Fruit fly (Drosophila melanogaster) whole organism, prepupa: Measurements from ENCODE around the gene CG33258.

ENCODE experiments used
- CG10631 ChIP-seq: fragments of 200-800 bp; sonication (Bioruptor generic); optimal IDR thresholded peaks from 2 replicates; lab custom pipeline; 2016; ENCODE audit warnings: missing biosample characterization, missing genetic modification characterization
- CG10669 ChIP-seq: fragments of 200-800 bp; sonication (Bioruptor generic); optimal IDR thresholded peaks from 3 replicates; lab custom pipeline; 2018; ENCODE audit warnings: missing biosample characterization, mild to moderate bottlenecking, missing genetic modification characterization, moderate library complexity
- CG11294 ChIP-seq: fragments of 200-800 bp; sonication (Bioruptor generic); IDR thresholded peaks from 2 replicates; pipeline ENCODE4 v1.3.6; 2022; ENCODE audit warnings: missing biosample characterization, missing genetic modification characterization
- CG11902 ChIP-seq: fragments of 200-800 bp; sonication (Bioruptor generic); optimal IDR thresholded peaks from 3 replicates; lab custom pipeline; 2016; ENCODE audit warnings: missing biosample characterization, missing genetic modification characterization
- CG15336 ChIP-seq: fragments of 200-800 bp; sonication (Bioruptor generic); IDR thresholded peaks from 2 replicates; pipeline ENCODE4 v1.3.6; 2022; ENCODE audit warnings: missing biosample characterization, missing genetic modification characterization
- CG1621 ChIP-seq: fragments of 200-800 bp; sonication (Bioruptor generic); optimal IDR thresholded peaks from 3 replicates; lab custom pipeline; 2018; ENCODE audit warnings: missing biosample characterization, mild to moderate bottlenecking, missing genetic modification characterization
- CG16779 ChIP-seq: fragments of 200-800 bp; sonication (Bioruptor generic); optimal IDR thresholded peaks from 3 replicates; lab custom pipeline; 2017; ENCODE audit warnings: missing biosample characterization, mild to moderate bottlenecking, missing genetic modification characterization
- CG3032 ChIP-seq: fragments of 200-800 bp; optimal IDR thresholded peaks from 2 replicates; lab custom pipeline; 2019; ENCODE audit warnings: missing biosample characterization, mild to moderate bottlenecking, missing genetic modification characterization, moderate library complexity
- CG31627 ChIP-seq: fragments of 200-800 bp; sonication (Bioruptor generic); optimal IDR thresholded peaks from 3 replicates; lab custom pipeline; 2016; ENCODE audit warnings: missing biosample characterization, missing genetic modification characterization
- CG32006 ChIP-seq: fragments of 200-800 bp; sonication (Bioruptor generic); optimal IDR thresholded peaks from 3 replicates; lab custom pipeline; 2017; ENCODE audit warnings: missing biosample characterization, mild to moderate bottlenecking, missing genetic modification characterization
- CG34406 ChIP-seq: fragments of 200-800 bp; sonication (Bioruptor generic); optimal IDR thresholded peaks from 3 replicates; lab custom pipeline; 2016; ENCODE audit warnings: missing biosample characterization, missing genetic modification characterization
- CG3919 ChIP-seq: fragments of 200-800 bp; sonication (Bioruptor generic); optimal IDR thresholded peaks from 3 replicates; lab custom pipeline; 2016; ENCODE audit warnings: missing biosample characterization, missing genetic modification characterization
- CG4318 ChIP-seq: fragments of 200-800 bp; sonication (Bioruptor generic); optimal IDR thresholded peaks from 3 replicates; lab custom pipeline; 2017; ENCODE audit warnings: missing biosample characterization, mild to moderate bottlenecking, missing genetic modification characterization
- CG6163 ChIP-seq: fragments of 200-800 bp; sonication (Bioruptor generic); IDR thresholded peaks from 3 replicates; pipeline ENCODE4 v1.3.6; 2022; ENCODE audit warnings: missing biosample characterization, missing genetic modification characterization
- CG6792 ChIP-seq: fragments of 200-800 bp; sonication (Bioruptor generic); optimal IDR thresholded peaks from 3 replicates; lab custom pipeline; 2016; ENCODE audit warnings: missing biosample characterization, missing genetic modification characterization
- CG6808 ChIP-seq: fragments of 200-800 bp; sonication (Bioruptor generic); optimal IDR thresholded peaks from 3 replicates; lab custom pipeline; 2017; ENCODE audit warnings: missing biosample characterization, missing genetic modification characterization, mild to moderate bottlenecking, moderate library complexity, missing genetic modification reagents
- CG6854 ChIP-seq: fragments of 200-800 bp; sonication (Bioruptor generic); optimal IDR thresholded peaks from 2 replicates; lab custom pipeline; 2017; ENCODE audit warnings: missing biosample characterization, mild to moderate bottlenecking, missing genetic modification characterization
- CG8119 ChIP-seq: fragments of 200-800 bp; sonication (Bioruptor generic); IDR thresholded peaks from 3 replicates; pipeline ENCODE4 v1.3.6; 2022; ENCODE audit warnings: missing biosample characterization, missing genetic modification characterization
- CG8319 ChIP-seq: fragments of 200-800 bp; sonication (Bioruptor generic); optimal IDR thresholded peaks from 3 replicates; lab custom pipeline; 2016; ENCODE audit warnings: missing biosample characterization, missing genetic modification characterization
- CG8632 ChIP-seq: fragments of 200-800 bp; sonication (Bioruptor generic); optimal IDR thresholded peaks from 3 replicates; lab custom pipeline; 2016; ENCODE audit warnings: missing biosample characterization, missing genetic modification characterization
- CG9139 ChIP-seq: fragments of 200-800 bp; sonication (Bioruptor generic); optimal IDR thresholded peaks from 3 replicates; lab custom pipeline; 2017; ENCODE audit warnings: missing biosample characterization, mild to moderate bottlenecking, missing genetic modification characterization
- Eip75B ChIP-seq: fragments of 200-800 bp; sonication (Bioruptor generic); optimal IDR thresholded peaks from 3 replicates; lab custom pipeline; 2016; ENCODE audit warnings: missing biosample characterization, missing genetic modification characterization
- Eip93F ChIP-seq: fragments of 200-800 bp; sonication (Bioruptor generic); optimal IDR thresholded peaks from 2 replicates; lab custom pipeline; 2016; ENCODE audit warnings: missing biosample characterization, mild to moderate bottlenecking, missing genetic modification characterization
- Ets21C ChIP-seq: fragments of 200-800 bp; sonication (Bioruptor generic); optimal IDR thresholded peaks from 3 replicates; lab custom pipeline; 2016; ENCODE audit warnings: missing biosample characterization, missing genetic modification characterization
- Gug ChIP-seq: fragments of 200-800 bp; sonication (Bioruptor generic); IDR thresholded peaks from 2 replicates; pipeline ENCODE4 v1.3.6; 2022; ENCODE audit warnings: missing biosample characterization, missing genetic modification characterization
- Hr38 ChIP-seq: sonication (Bioruptor generic); optimal IDR thresholded peaks from 2 replicates; lab custom pipeline; 2016; ENCODE audit warnings: missing biosample characterization, missing genetic modification characterization
- Hr39 ChIP-seq: fragments of 200-800 bp; sonication (Bioruptor generic); optimal IDR thresholded peaks from 2 replicates; lab custom pipeline; 2016; ENCODE audit warnings: missing biosample characterization, missing genetic modification characterization
- Hr4 ChIP-seq: fragments of 200-800 bp; sonication (Bioruptor generic); optimal IDR thresholded peaks from 3 replicates; lab custom pipeline; 2016; ENCODE audit warnings: missing biosample characterization, missing genetic modification characterization
- Lpt ChIP-seq: fragments of 200-800 bp; sonication (Bioruptor generic); optimal IDR thresholded peaks from 3 replicates; lab custom pipeline; 2016; ENCODE audit warnings: missing biosample characterization, missing genetic modification characterization
- Met ChIP-seq: fragments of 200-800 bp; sonication (Bioruptor generic); optimal IDR thresholded peaks from 3 replicates; lab custom pipeline; 2016; ENCODE audit warnings: missing biosample characterization, missing genetic modification characterization
- OdsH ChIP-seq: fragments of 200-800 bp; sonication (Bioruptor generic); optimal IDR thresholded peaks from 3 replicates; lab custom pipeline; 2016; ENCODE audit warnings: missing biosample characterization, missing genetic modification characterization
- Smox ChIP-seq: fragments of 200-800 bp; sonication (Bioruptor generic); optimal IDR thresholded peaks from 3 replicates; lab custom pipeline; 2016; ENCODE audit warnings: missing biosample characterization, missing genetic modification characterization
- Sox102F ChIP-seq: fragments of 200-800 bp; sonication (Bioruptor generic); optimal IDR thresholded peaks from 2 replicates; lab custom pipeline; 2016; ENCODE audit warnings: missing biosample characterization, mild to moderate bottlenecking, missing genetic modification characterization
- Sox14 ChIP-seq: fragments of 200-800 bp; sonication (Bioruptor generic); optimal IDR thresholded peaks from 3 replicates; lab custom pipeline; 2016; ENCODE audit warnings: missing biosample characterization, missing genetic modification characterization
- achi ChIP-seq: fragments of 200-800 bp; sonication (Bioruptor generic); optimal IDR thresholded peaks from 3 replicates; lab custom pipeline; 2016; ENCODE audit warnings: missing biosample characterization, missing genetic modification characterization
- acj6 ChIP-seq: fragments of 200-800 bp; sonication (Bioruptor generic); optimal IDR thresholded peaks from 3 replicates; lab custom pipeline; 2016; ENCODE audit warnings: missing biosample characterization, missing genetic modification characterization
- cyc ChIP-seq: fragments of 200-800 bp; sonication (Bioruptor generic); optimal IDR thresholded peaks from 3 replicates; lab custom pipeline; 2016; ENCODE audit warnings: missing biosample characterization, missing genetic modification characterization
- dac ChIP-seq: fragments of 200-800 bp; sonication (Bioruptor generic); optimal IDR thresholded peaks from 2 replicates; lab custom pipeline; 2017; ENCODE audit warnings: missing biosample characterization, mild to moderate bottlenecking, missing genetic modification characterization
- dsx ChIP-seq: fragments of 200-800 bp; optimal IDR thresholded peaks from 3 replicates; lab custom pipeline; 2019; ENCODE audit warnings: missing biosample characterization, mild to moderate bottlenecking, missing genetic modification characterization, moderate library complexity; ENCODE audit not compliant: poor library complexity, severe bottlenecking
- eg ChIP-seq: fragments of 200-800 bp; sonication (Bioruptor generic); IDR thresholded peaks from 3 replicates; pipeline ENCODE4 v1.3.6; 2022; ENCODE audit warnings: missing biosample characterization, missing genetic modification characterization
- fd59A ChIP-seq: fragments of 200-800 bp; sonication (Bioruptor generic); optimal IDR thresholded peaks from 2 replicates; lab custom pipeline; 2017; ENCODE audit warnings: missing biosample characterization, mild to moderate bottlenecking, missing genetic modification characterization, missing genetic modification reagents
- fd85E ChIP-seq: fragments of 200-800 bp; sonication (Bioruptor generic); optimal IDR thresholded peaks from 3 replicates; lab custom pipeline; 2016; ENCODE audit warnings: missing biosample characterization, missing genetic modification characterization
- fkh ChIP-seq: fragments of 200-800 bp; sonication (Bioruptor generic); optimal IDR thresholded peaks from 3 replicates; lab custom pipeline; 2017; ENCODE audit warnings: missing biosample characterization, mild to moderate bottlenecking, missing genetic modification characterization, moderate library complexity
- lz ChIP-seq: fragments of 200-800 bp; sonication (Bioruptor generic); optimal IDR thresholded peaks from 3 replicates; lab custom pipeline; 2016; ENCODE audit warnings: missing biosample characterization, missing genetic modification characterization
- net ChIP-seq: fragments of 200-800 bp; sonication (Bioruptor generic); optimal IDR thresholded peaks from 3 replicates; lab custom pipeline; 2016; ENCODE audit warnings: missing biosample characterization, missing genetic modification characterization
- salr ChIP-seq, 2 experiments: fragments of 200-800 bp; sonication (Bioruptor generic); optimal IDR thresholded peaks; 3 replicates each; lab custom pipeline; 2016 to 2018; ENCODE audit warnings: missing biosample characterization in 2 of 2, missing genetic modification characterization in 2 of 2, mild to moderate bottlenecking in 1 of 2
- spab ChIP-seq: fragments of 200-800 bp; sonication (Bioruptor generic); optimal IDR thresholded peaks from 2 replicates; lab custom pipeline; 2017; ENCODE audit warnings: missing biosample characterization, mild to moderate bottlenecking, missing genetic modification characterization, missing genetic modification reagents
- ss ChIP-seq, 2 experiments: fragments of 200-800 bp; sonication (Bioruptor generic); optimal IDR thresholded peaks; 2 replicates in 1 of 2; 3 replicates in 1 of 2; lab custom pipeline; 2017 to 2018; ENCODE audit warnings: mild to moderate bottlenecking in 2 of 2, missing biosample characterization in 2 of 2, missing genetic modification characterization in 2 of 2, moderate library complexity in 1 of 2
- svp ChIP-seq: fragments of 200-800 bp; sonication (Bioruptor generic); peaks from one replicate; lab custom pipeline; 2016; ENCODE audit warnings: missing biosample characterization, missing genetic modification characterization
- topi ChIP-seq: fragments of 200-800 bp; sonication (Bioruptor generic); optimal IDR thresholded peaks from 3 replicates; lab custom pipeline; 2016; ENCODE audit warnings: missing biosample characterization, missing genetic modification characterization
- vri ChIP-seq: fragments of 200-800 bp; sonication (Bioruptor generic); optimal IDR thresholded peaks from 3 replicates; lab custom pipeline; 2016; ENCODE audit warnings: missing biosample characterization, mild to moderate bottlenecking, missing genetic modification characterization

CG33258 gene

DNA sequence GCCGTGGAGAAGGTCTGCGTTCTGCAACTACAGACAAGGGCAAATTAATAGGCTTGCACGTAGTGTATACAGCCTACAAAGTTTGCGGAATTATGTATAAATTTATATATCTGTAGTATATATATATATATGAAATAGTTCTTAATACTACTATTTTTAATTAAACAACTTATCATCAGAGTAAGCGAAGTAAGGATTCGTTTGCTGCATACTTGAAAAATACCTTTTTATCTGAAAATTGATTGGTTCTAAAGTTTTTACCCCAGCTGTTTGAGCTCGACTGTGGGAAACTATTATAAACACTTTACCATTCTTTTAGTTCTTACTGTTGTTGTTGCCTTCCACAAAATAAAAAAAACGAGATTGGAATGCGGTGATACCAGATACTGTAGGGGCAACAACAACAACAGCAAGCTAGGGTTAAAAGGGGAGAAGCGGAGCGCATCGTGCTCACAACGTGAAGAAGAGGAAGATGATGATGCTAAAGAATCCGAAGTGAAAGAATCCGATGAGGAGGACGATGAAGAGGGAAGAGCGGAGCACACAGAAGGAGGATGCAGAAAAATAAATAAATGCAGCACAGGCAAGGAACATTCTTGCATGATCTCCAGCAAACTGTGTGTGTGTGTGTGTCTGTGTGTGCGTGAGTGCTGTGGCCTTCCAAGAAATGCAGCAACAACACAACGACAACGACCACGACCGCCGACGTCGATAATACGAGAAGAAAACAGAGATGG, 39.1 kb upstream of the CG33258 start:
- peak; percentile 80 for TF ChIP-seq CG10631 (GFP tag; lab: Kevin White, UChicago)
- peak; percentile 8 for TF ChIP-seq dac (GFP tag; lab: Kevin White, UChicago)
- TF ChIP-seq CG31627 (GFP tag; lab: Kevin White, UChicago) = peak; percentile 30
- peak; percentile 74 for TF ChIP-seq CG6854 (GFP tag; lab: Kevin White, UChicago)
- TF ChIP-seq Eip93F (GFP tag; lab: Kevin White, UChicago) = peak; percentile 28
- TF ChIP-seq CG11902 (GFP tag; lab: Kevin White, UChicago) = peak; percentile 36
- peak; percentile 83 for TF ChIP-seq CG6808
- peak; percentile 92 for TF ChIP-seq CG3032
- TF ChIP-seq dsx (GFP tag; lab: Kevin White, UChicago) = peak; percentile 89
- TF ChIP-seq CG6163 (GFP tag; lab: Robert Waterston, UW) = peak; percentile 65
- TF ChIP-seq CG34406 (GFP tag; lab: Kevin White, UChicago) = peak; percentile 81
- TF ChIP-seq CG8632 = peak; percentile 84
- peak; percentile 84 for TF ChIP-seq achi
- TF ChIP-seq Met (GFP tag; lab: Kevin White, UChicago) = peak; percentile 63
- TF ChIP-seq cyc = peak; percentile 17
- TF ChIP-seq eg (GFP tag; lab: Robert Waterston, UW) = peak; percentile 64
- TF ChIP-seq CG15336 (GFP tag; lab: Robert Waterston, UW) = peak; percentile 84
- peak; percentile 84 for TF ChIP-seq CG32006 (GFP tag; lab: Kevin White, UChicago)
- TF ChIP-seq net (GFP tag; lab: Kevin White, UChicago) = peak; percentile 73
- TF ChIP-seq Gug = peak; percentile 67
- peak; percentile 73 for TF ChIP-seq CG1621 (tag; lab: Kevin White, UChicago)
- TF ChIP-seq OdsH = peak; percentile 81
- TF ChIP-seq Sox102F (GFP tag; lab: Kevin White, UChicago) = peak; percentile 42
- peak; percentile 82 for TF ChIP-seq svp (GFP tag; lab: Kevin White, UChicago)
- peak; percentile 43 for TF ChIP-seq topi (GFP tag; lab: Kevin White, UChicago)
- TF ChIP-seq CG6792 (GFP tag; lab: Kevin White, UChicago) = peak; percentile 59
- peak; percentile 77 for TF ChIP-seq spab
- TF ChIP-seq CG8319 (GFP tag; lab: Kevin White, UChicago) = peak; percentile 41
- no peak for TF ChIP-seq fd85E (GFP tag; lab: Kevin White, UChicago)
- TF ChIP-seq Eip75B (GFP tag; lab: Kevin White, UChicago) = peak; percentile 57
- TF ChIP-seq Hr39 (GFP tag; lab: Kevin White, UChicago) = peak; percentile 10
- peak; percentile 50 to 64 for TF ChIP-seq salr (GFP tag; optimal IDR thresholded peaks at IDR 0.05; lab: Kevin White, UChicago)
- TF ChIP-seq CG9139 (GFP tag; lab: Kevin White, UChicago) = peak; percentile 73
- TF ChIP-seq Sox14 (GFP tag; lab: Kevin White, UChicago) = peak; percentile 28
- TF ChIP-seq Lpt (GFP tag; lab: Kevin White, UChicago) = peak; percentile 72
- peak; percentile 19 for TF ChIP-seq Ets21C (GFP tag; lab: Kevin White, UChicago)
- TF ChIP-seq fkh (GFP tag; lab: Kevin White, UChicago) = no peak
- peak; percentile 90 for TF ChIP-seq CG8119 (GFP tag; lab: Robert Waterston, UW)
- peak; percentile 27 for TF ChIP-seq vri
- peak; percentile 86 for TF ChIP-seq CG10669
- peak; percentile 82 for TF ChIP-seq acj6 (GFP tag; lab: Kevin White, UChicago)
- TF ChIP-seq CG11294 = no peak; the same call in 1 of the 2 replicates
- peak; percentile 80 to 81 for TF ChIP-seq ss (GFP tag; optimal IDR thresholded peaks at IDR 0.05; lab: Kevin White, UChicago)
- TF ChIP-seq Hr4 (GFP tag; lab: Kevin White, UChicago) = peak; percentile 33
- TF ChIP-seq fd59A (GFP tag; lab: Kevin White, UChicago) = peak; percentile 60
- peak; percentile 36 for TF ChIP-seq Smox
- TF ChIP-seq Hr38 (GFP tag; lab: Kevin White, UChicago) = no peak
- TF ChIP-seq CG16779 = peak; percentile 76
- TF ChIP-seq lz (GFP tag; lab: Kevin White, UChicago) = peak; percentile 46
- peak; percentile 24 for TF ChIP-seq CG3919 (GFP tag; lab: Kevin White, UChicago)
- TF ChIP-seq CG4318 (GFP tag; lab: Kevin White, UChicago) = peak; percentile 67
